Fruit fly (Drosophila melanogaster): ENCODE results near the gene CG5854.

The CG5854 gene

DNA sequence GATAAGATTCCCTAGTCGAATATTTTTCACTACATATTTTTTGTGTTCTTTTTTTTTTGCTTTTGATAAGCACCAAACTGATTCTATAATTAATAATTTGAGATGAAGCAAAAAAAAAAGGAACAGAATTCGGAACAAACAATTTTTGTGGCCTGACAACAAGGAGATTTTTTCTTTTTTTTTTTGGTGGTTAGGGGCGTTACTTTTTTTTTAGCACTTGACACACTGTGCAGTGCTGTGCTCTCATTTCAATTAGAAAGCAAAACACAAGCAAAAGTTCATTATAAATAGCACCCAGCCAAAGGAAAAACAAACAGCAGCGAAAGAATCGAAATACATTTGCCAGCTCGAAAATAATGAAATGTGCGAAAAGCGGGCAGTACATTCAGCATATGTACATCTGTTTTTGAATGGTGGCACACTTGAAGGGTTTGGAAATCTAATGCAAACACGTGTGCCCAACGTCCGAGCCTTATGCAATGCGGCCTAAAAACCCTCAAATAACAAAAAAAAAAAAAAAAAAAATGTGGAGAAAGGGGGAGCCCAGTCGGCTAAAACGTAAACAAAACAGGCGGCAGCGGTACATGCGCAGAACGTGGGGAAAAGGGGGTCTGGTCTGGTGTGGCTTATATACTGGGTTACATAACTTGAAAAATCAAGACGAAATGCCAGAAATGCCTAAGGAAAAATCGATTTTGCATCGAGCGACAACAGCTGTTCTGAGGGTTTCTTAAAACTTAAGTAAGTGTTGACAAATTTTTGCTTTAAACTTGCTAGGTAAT is 8.1 kb downstream of the CG5854 start:
- no peak for TF ChIP-seq Sox15 (GFP tag; optimal IDR thresholded peaks at IDR 0.05)
- TF ChIP-seq CG10631 (GFP tag; optimal IDR thresholded peaks at IDR 0.05): no peak
- no peak for TF ChIP-seq CG9139 (GFP tag; optimal IDR thresholded peaks at IDR 0.05)
- peak; percentile 23 for TF ChIP-seq CG3919 (GFP tag; optimal IDR thresholded peaks at IDR 0.05)
- no peak for TF ChIP-seq CG8319 (GFP tag; optimal IDR thresholded peaks at IDR 0.05)
- peak; percentile 25 for TF ChIP-seq topi (GFP tag; optimal IDR thresholded peaks at IDR 0.05)
- no peak for TF ChIP-seq Hr38 (GFP tag; optimal IDR thresholded peaks at IDR 0.05)
- TF ChIP-seq esn (GFP tag; optimal IDR thresholded peaks at IDR 0.05): peak; percentile 40
- TF ChIP-seq vri (GFP tag; optimal IDR thresholded peaks at IDR 0.05): peak; percentile 55
- peak; percentile 50 for TF ChIP-seq CG6276 (GFP tag; optimal IDR thresholded peaks at IDR 0.05)
- TF ChIP-seq fd59A (GFP tag; optimal IDR thresholded peaks at IDR 0.05): no peak
- TF ChIP-seq CG6808 (GFP tag; optimal IDR thresholded peaks at IDR 0.05): no peak
- peak; percentile 26 for TF ChIP-seq Hr39 (GFP tag; optimal IDR thresholded peaks at IDR 0.05)
- peak; percentile 58 for TF ChIP-seq Met (GFP tag; optimal IDR thresholded peaks at IDR 0.05)
- peak; percentile 70 for TF ChIP-seq eg (GFP tag; IDR thresholded peaks at IDR 0.05)
- no peak for TF ChIP-seq CG3032 (tag; optimal IDR thresholded peaks at IDR 0.05)
- TF ChIP-seq spab (GFP tag; optimal IDR thresholded peaks at IDR 0.05): no peak
- peak; percentile 17 for TF ChIP-seq achi (GFP tag; optimal IDR thresholded peaks at IDR 0.05)
- TF ChIP-seq salr (GFP tag; optimal IDR thresholded peaks at IDR 0.05): peak in 1 of 2 experiments; percentile 29
- TF ChIP-seq net (GFP tag; optimal IDR thresholded peaks at IDR 0.05): peak; percentile 26
- no peak for TF ChIP-seq CG10669 (GFP tag; optimal IDR thresholded peaks at IDR 0.05)
- no peak for TF ChIP-seq ss (GFP tag; optimal IDR thresholded peaks at IDR 0.05)
- no peak for TF ChIP-seq CG8632 (GFP tag; optimal IDR thresholded peaks at IDR 0.05)
- no peak for TF ChIP-seq CG1621 (tag; optimal IDR thresholded peaks at IDR 0.05)
- no peak for TF ChIP-seq Eip93F (GFP tag; optimal IDR thresholded peaks at IDR 0.05)
- no peak for TF ChIP-seq CG6854 (GFP tag; optimal IDR thresholded peaks at IDR 0.05)
- no peak for TF ChIP-seq CG7368 (GFP tag; optimal IDR thresholded peaks at IDR 0.05)
- TF ChIP-seq dsx (GFP tag; optimal IDR thresholded peaks at IDR 0.05; ENCODE audit: poor library complexity, severe bottlenecking): no peak
- peak; percentile 27 for TF ChIP-seq OdsH (GFP tag; optimal IDR thresholded peaks at IDR 0.05)
- peak; percentile 38 for TF ChIP-seq lz (GFP tag; optimal IDR thresholded peaks at IDR 0.05)
- peak; percentile 8 for TF ChIP-seq cyc (GFP tag; optimal IDR thresholded peaks at IDR 0.05)
- no peak for TF ChIP-seq Sox102F (GFP tag; optimal IDR thresholded peaks at IDR 0.05)
- TF ChIP-seq Sox14 (GFP tag; optimal IDR thresholded peaks at IDR 0.05): peak; percentile 28
- TF ChIP-seq Eip78C (GFP tag): peak; percentile 78
- TF ChIP-seq CG8119 (GFP tag; IDR thresholded peaks at IDR 0.05): peak; percentile 57; the same call in 2 of the 3 replicates
- no peak for TF ChIP-seq CG16779 (tag; optimal IDR thresholded peaks at IDR 0.05)
- TF ChIP-seq Smox (GFP tag; optimal IDR thresholded peaks at IDR 0.05): no peak
- TF ChIP-seq CG4318 (GFP tag; optimal IDR thresholded peaks at IDR 0.05): no peak
- TF ChIP-seq svp (GFP tag): peak; percentile 28
- peak; percentile 43; the same call in 2 of the 3 replicates for TF ChIP-seq CG6163 (GFP tag; IDR thresholded peaks at IDR 0.05)
- peak; percentile 53 for TF ChIP-seq Hr4 (GFP tag; optimal IDR thresholded peaks at IDR 0.05)
- no peak for TF ChIP-seq CG11762 (GFP tag; optimal IDR thresholded peaks at IDR 0.05; ENCODE audit: insufficient read depth)
- no peak; the same call in 1 of the 2 replicates for TF ChIP-seq Gug (GFP tag; IDR thresholded peaks at IDR 0.05)
- TF ChIP-seq Blimp-1 (GFP tag; optimal IDR thresholded peaks at IDR 0.05): no peak
- no peak for TF ChIP-seq CG11902 (GFP tag; optimal IDR thresholded peaks at IDR 0.05)
- TF ChIP-seq CG15336 (GFP tag; IDR thresholded peaks at IDR 0.05): peak; percentile 56
- TF ChIP-seq Lpt (GFP tag; optimal IDR thresholded peaks at IDR 0.05): no peak
- no peak for TF ChIP-seq dac (GFP tag; optimal IDR thresholded peaks at IDR 0.05)
- no peak for TF ChIP-seq acj6 (GFP tag; optimal IDR thresholded peaks at IDR 0.05)
- TF ChIP-seq CG32006 (GFP tag; optimal IDR thresholded peaks at IDR 0.05): peak; percentile 44
- TF ChIP-seq Ets96B (tag; optimal IDR thresholded peaks at IDR 0.05): no peak
